Fruit fly (Drosophila melanogaster): ENCODE measurements around the gene Trmt112.

Gene Trmt112

DNA sequence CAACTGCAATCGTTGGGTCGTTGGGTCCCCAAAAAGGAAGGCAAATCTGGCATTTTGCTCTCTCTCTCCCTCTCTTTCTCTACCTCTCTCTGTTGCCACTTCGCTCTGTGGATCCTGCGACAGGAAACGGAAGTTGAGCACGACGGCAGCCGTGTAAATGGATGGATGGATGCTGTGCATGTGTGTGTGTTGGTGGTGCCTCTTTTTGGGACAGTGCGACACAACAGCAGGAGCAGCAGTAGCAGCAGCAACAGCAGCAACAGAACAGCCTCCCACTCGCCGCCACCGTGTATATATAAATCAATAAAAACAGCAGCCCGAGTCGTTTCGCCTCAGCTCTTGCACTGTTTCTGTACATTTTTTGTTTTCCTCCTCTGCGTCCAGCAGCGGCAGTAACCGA is 24.6 kb downstream of the Trmt112 start:
- TF ChIP-seq CG12768 (GFP tag; optimal IDR thresholded peaks at IDR 0.05) (no peak), Hr96 (GFP tag; optimal IDR thresholded peaks at IDR 0.05) (no peak)

- no peak for TF ChIP-seq CG33017 (tag; optimal IDR thresholded peaks at IDR 0.05)
- TF ChIP-seq tj (GFP tag; optimal IDR thresholded peaks at IDR 0.05): no peak
- no peak for TF ChIP-seq CG12768 (GFP tag; optimal IDR thresholded peaks at IDR 0.05)
- TF ChIP-seq cnc (optimal IDR thresholded peaks at IDR 0.05): no peak
Observed at dm6 chr3L:21186487-21186886, 30.2 kb downstream of the Trmt112 start.

dm6 chr3L:21185622-21186021 is 31.0 kb downstream of the Trmt112 start:
- no peak for TF ChIP-seq bab1 (GFP tag; optimal IDR thresholded peaks at IDR 0.05)
- TF ChIP-seq Mnt (GFP tag; optimal IDR thresholded peaks at IDR 0.05): no peak
- no peak for TF ChIP-seq CG14711 (tag; optimal IDR thresholded peaks at IDR 0.05)

- TF ChIP-seq CG33017 (tag; optimal IDR thresholded peaks at IDR 0.05) (peak; percentile 27), cic (GFP tag; optimal IDR thresholded peaks at IDR 0.05) (no peak), CG14711 (tag; optimal IDR thresholded peaks at IDR 0.05) (peak; percentile 47)
Observed at dm6 chr3L:21176935-21177581, 39.6 kb downstream of the Trmt112 start.

- TF ChIP-seq cic (GFP tag; optimal IDR thresholded peaks at IDR 0.05) (no peak), kay (GFP tag; ENCODE audit: borderline replicate concordance) (no peak), tj (GFP tag; optimal IDR thresholded peaks at IDR 0.05) (no peak), Hr96 (GFP tag; optimal IDR thresholded peaks at IDR 0.05) (no peak), pad (GFP tag; optimal IDR thresholded peaks at IDR 0.05) (no peak), bab1 (GFP tag; optimal IDR thresholded peaks at IDR 0.05) (no peak), CG5204 (GFP tag; optimal IDR thresholded peaks at IDR 0.05) (no peak)
Observed at dm6 chr3L:21176276-21176934, 40.2 kb downstream of the Trmt112 start.

DNA sequence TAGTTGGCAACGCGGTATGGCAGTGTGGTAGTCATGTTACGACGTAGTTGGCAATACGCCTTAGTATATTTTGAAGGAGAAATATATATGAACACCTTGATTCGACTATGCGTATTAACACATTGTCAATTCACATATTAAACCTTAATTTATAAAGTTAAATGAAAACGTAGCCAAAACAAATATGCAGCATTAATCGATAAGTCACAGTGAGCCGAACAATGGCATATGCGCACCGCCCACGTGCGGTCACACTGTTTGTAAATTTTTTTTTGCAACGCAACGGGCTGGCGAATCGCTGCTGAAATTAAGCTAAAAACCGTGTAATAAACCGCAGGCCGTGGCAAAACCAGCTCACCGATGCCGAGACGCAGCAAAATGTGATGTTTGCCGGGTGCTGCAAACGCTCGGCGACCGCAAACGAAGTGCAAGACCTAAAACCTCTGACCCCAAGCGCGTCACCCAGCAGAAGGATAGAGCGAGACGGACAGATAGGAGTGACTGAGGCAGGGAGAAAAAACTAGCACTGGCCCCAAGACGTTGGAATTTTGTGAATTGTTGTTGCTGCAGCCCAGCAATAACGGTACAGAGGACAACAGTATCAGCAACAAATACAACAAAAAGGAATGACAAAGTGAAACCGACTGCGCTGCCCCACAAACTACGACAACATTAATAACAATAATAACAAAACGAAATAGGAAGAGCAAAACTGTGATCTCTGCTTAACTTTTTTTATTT is 40.9 kb downstream of the Trmt112 start:
- TF ChIP-seq CG5204 (GFP tag; optimal IDR thresholded peaks at IDR 0.05): no peak
- TF ChIP-seq CG7101 (tag; optimal IDR thresholded peaks at IDR 0.05): no peak
- no peak for TF ChIP-seq CG33017 (tag; optimal IDR thresholded peaks at IDR 0.05)
- no peak for TF ChIP-seq toe (GFP tag; optimal IDR thresholded peaks at IDR 0.05)
- TF ChIP-seq pad (GFP tag; optimal IDR thresholded peaks at IDR 0.05): no peak
- TF ChIP-seq ovo (GFP tag; optimal IDR thresholded peaks at IDR 0.05): peak; percentile 79
- TF ChIP-seq cnc (optimal IDR thresholded peaks at IDR 0.05): no peak
- TF ChIP-seq kay (GFP tag; ENCODE audit: borderline replicate concordance): no peak
- TF ChIP-seq CG7045 (GFP tag; optimal IDR thresholded peaks at IDR 0.05): no peak
- peak; percentile 37 for TF ChIP-seq Mnt (GFP tag; optimal IDR thresholded peaks at IDR 0.05)
- TF ChIP-seq CG14711 (tag; optimal IDR thresholded peaks at IDR 0.05): no peak
- peak; percentile 36 for TF ChIP-seq tj (GFP tag; optimal IDR thresholded peaks at IDR 0.05)
- TF ChIP-seq cic (GFP tag; optimal IDR thresholded peaks at IDR 0.05): no peak
- TF ChIP-seq bab1 (GFP tag; optimal IDR thresholded peaks at IDR 0.05): peak; percentile 18

DNA sequence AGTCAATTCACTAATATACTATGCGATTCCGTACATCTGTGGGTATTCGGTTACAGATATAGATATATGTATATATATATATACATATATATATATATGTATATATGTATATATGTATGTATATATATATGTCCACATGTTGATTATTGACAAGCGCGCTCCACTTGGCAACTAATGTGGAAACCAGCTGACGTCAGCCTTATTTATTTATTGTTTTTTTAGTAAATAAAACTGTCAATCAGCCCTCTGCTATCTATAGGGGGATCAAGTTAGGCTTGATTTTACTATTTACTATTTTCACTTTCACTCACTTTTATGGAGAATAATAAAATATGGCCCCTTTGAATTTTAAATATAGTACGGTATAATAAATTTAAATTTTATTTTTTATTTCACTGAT is 41.7 kb downstream of the Trmt112 start:
- TF ChIP-seq tj (GFP tag; optimal IDR thresholded peaks at IDR 0.05) (peak; percentile 83), cic (GFP tag; optimal IDR thresholded peaks at IDR 0.05) (peak; percentile 54), Mnt (GFP tag; optimal IDR thresholded peaks at IDR 0.05) (no peak)

- TF ChIP-seq toe (GFP tag; optimal IDR thresholded peaks at IDR 0.05) (no peak), cic (GFP tag; optimal IDR thresholded peaks at IDR 0.05) (peak; percentile 94), Crg-1 (GFP tag; optimal IDR thresholded peaks at IDR 0.05) (no peak), bab1 (GFP tag; optimal IDR thresholded peaks at IDR 0.05) (peak; percentile 93), CG7045 (GFP tag; optimal IDR thresholded peaks at IDR 0.05) (peak; percentile 43), CG12768 (GFP tag; optimal IDR thresholded peaks at IDR 0.05) (peak; percentile 28), CG14711 (tag; optimal IDR thresholded peaks at IDR 0.05) (peak; percentile 90), tj (GFP tag; optimal IDR thresholded peaks at IDR 0.05) (peak; percentile 86), CG5204 (GFP tag; optimal IDR thresholded peaks at IDR 0.05) (no peak), ovo (GFP tag; optimal IDR thresholded peaks at IDR 0.05) (peak; percentile 69), pad (GFP tag; optimal IDR thresholded peaks at IDR 0.05) (no peak), Clk (GFP tag; optimal IDR thresholded peaks at IDR 0.05) (no peak), Hr96 (GFP tag; optimal IDR thresholded peaks at IDR 0.05) (no peak), kay (GFP tag; ENCODE audit: borderline replicate concordance) (peak; percentile 91), CG7101 (tag; optimal IDR thresholded peaks at IDR 0.05) (peak; percentile 89), cnc (optimal IDR thresholded peaks at IDR 0.05) (no peak), CG33017 (tag; optimal IDR thresholded peaks at IDR 0.05) (peak; percentile 91), CG1620 (GFP tag; optimal IDR thresholded peaks at IDR 0.05) (no peak), Mnt (GFP tag; optimal IDR thresholded peaks at IDR 0.05) (peak; percentile 92), CG11617 (GFP tag; optimal IDR thresholded peaks at IDR 0.05) (peak; percentile 42)
Observed at dm6 chr3L:21172527-21173253, 43.9 kb downstream of the Trmt112 start, which contains the start of the genes chb and AsnS. chb (plus strand) TSS chr3L:21172853. AsnS (plus strand) TSS chr3L:21173118.
